Fruit fly (Drosophila melanogaster): ENCODE results near the gene CG9515.

DNA sequence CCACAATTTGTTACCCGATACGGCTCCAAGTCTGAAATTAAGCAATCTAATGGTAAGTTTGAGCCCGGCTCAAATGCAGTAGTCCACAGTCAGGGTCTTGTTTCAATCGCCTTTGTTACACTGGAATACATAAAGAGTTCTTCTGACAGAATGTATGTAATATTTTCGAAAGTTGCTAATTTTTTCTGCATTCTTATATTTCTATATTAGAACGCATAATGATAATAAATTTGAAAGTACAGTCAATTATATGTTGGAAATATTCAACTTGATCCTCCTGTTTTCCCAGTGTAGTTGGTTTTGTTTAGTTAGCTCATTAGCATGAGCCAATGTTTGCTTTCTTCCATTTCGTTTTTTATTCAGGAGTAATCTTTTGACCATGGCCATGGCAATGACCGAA, 19.7 kb downstream of the CG9515 start:
- TF ChIP-seq CG7372 (GFP tag; IDR thresholded peaks at IDR 0.05) (no peak), CG1832 (GFP tag; optimal IDR thresholded peaks at IDR 0.05) (no peak), Gug (GFP tag; IDR thresholded peaks at IDR 0.05) (no peak), Usf (GFP tag; optimal IDR thresholded peaks at IDR 0.05) (no peak), lab (GFP tag; optimal IDR thresholded peaks at IDR 0.05) (no peak), nerfin-1 (tag; optimal IDR thresholded peaks at IDR 0.05) (no peak), CG6175 (GFP tag; IDR thresholded peaks at IDR 0.05) (no peak)
